Worm (Caenorhabditis elegans) whole organism, L2 larva: Measurements from ENCODE around the gene C09F12.2.

ENCODE experiments used
- C34F6.9 ChIP-seq: fragments of 150-350 bp; optimal IDR thresholded peaks from 2 replicates; lab custom pipeline; 2014; ENCODE audit warnings: missing biosample characterization, missing genetic modification characterization
- F13H6.1 ChIP-seq: sonication (generic microtip); optimal IDR thresholded peaks from 2 replicates; lab custom pipeline; 2016; ENCODE audit warnings: missing genetic modification characterization, missing compliant biosample characterization
- R02D3.7 ChIP-seq: fragments of 150-350 bp; optimal IDR thresholded peaks from 2 replicates; lab custom pipeline; 2014; ENCODE audit warnings: missing biosample characterization, missing genetic modification characterization
- Y55F3AM.14 ChIP-seq: fragments of 200-800 bp; sonication (Bioruptor generic); optimal IDR thresholded peaks from 2 replicates; lab custom pipeline; 2018; ENCODE audit warnings: mild to moderate bottlenecking, missing genetic modification characterization, missing compliant biosample characterization
- ZK546.5 ChIP-seq: sonication (generic microtip); optimal IDR thresholded peaks from 2 replicates; lab custom pipeline; 2017; ENCODE audit warnings: missing biosample characterization, missing genetic modification characterization
- alr-1 ChIP-seq: fragments of 150-350 bp; optimal IDR thresholded peaks from 2 replicates; lab custom pipeline; 2014; ENCODE audit warnings: missing biosample characterization, missing genetic modification characterization
- aly-2 ChIP-seq: fragments of 150-350 bp; optimal IDR thresholded peaks from 2 replicates; lab custom pipeline; 2014; ENCODE audit warnings: missing biosample characterization, missing genetic modification characterization
- ama-1 ChIP-seq: fragments of 150-350 bp; optimal IDR thresholded peaks from 2 replicates; lab custom pipeline; 2018; ENCODE audit warnings: inconsistent platforms
- blmp-1 ChIP-seq: sonication (generic microtip); optimal IDR thresholded peaks from 2 replicates; lab custom pipeline; 2017; ENCODE audit warnings: missing genetic modification characterization, mild to moderate bottlenecking, missing compliant biosample characterization, antibody characterized with exemption, moderate library complexity; ENCODE audit not compliant: insufficient read depth
- ceh-82 ChIP-seq: fragments of 150-350 bp; optimal IDR thresholded peaks from 2 replicates; lab custom pipeline; 2014; ENCODE audit warnings: missing biosample characterization, missing genetic modification characterization
- dmd-4 ChIP-seq: sonication (generic microtip); optimal IDR thresholded peaks from 2 replicates; lab custom pipeline; 2017; ENCODE audit warnings: missing biosample characterization, missing genetic modification characterization
- egl-27 ChIP-seq: sonication (generic microtip); optimal IDR thresholded peaks from 3 replicates; lab custom pipeline; 2017; ENCODE audit warnings: missing biosample characterization, missing genetic modification reagents, missing genetic modification characterization
- fos-1 ChIP-seq: fragments of 150-350 bp; optimal IDR thresholded peaks from 2 replicates; lab custom pipeline; 2014; ENCODE audit warnings: missing biosample characterization, missing genetic modification characterization
- gmeb-1 ChIP-seq: fragments of 150-350 bp; optimal IDR thresholded peaks from 2 replicates; lab custom pipeline; 2014; ENCODE audit warnings: missing biosample characterization, missing genetic modification characterization
- lin-11 ChIP-seq: fragments of 150-350 bp; sonication (generic microtip); optimal IDR thresholded peaks from 2 replicates; lab custom pipeline; 2014; ENCODE audit warnings: missing biosample characterization, missing genetic modification characterization, inconsistent platforms, mixed read lengths
- lin-13 ChIP-seq: fragments of 150-350 bp; optimal IDR thresholded peaks from 2 replicates; lab custom pipeline; 2014; ENCODE audit warnings: missing biosample characterization, missing genetic modification reagents, missing genetic modification characterization
- lsy-2 ChIP-seq, 2 experiments: fragments of 150-350 bp in 1 of 2; sonication (generic microtip) in 1 of 2; optimal IDR thresholded peaks; 2 replicates each; lab custom pipeline; 2014 to 2017; ENCODE audit warnings: missing biosample characterization in 2 of 2, missing genetic modification characterization in 2 of 2
- mab-5 ChIP-seq: fragments of 150-350 bp; optimal IDR thresholded peaks from 2 replicates; lab custom pipeline; 2014; ENCODE audit warnings: missing biosample characterization, missing genetic modification characterization
- mdl-1 ChIP-seq, 2 experiments: fragments of 150-350 bp in 1 of 2; sonication (generic microtip) in 1 of 2; optimal IDR thresholded peaks; 2 replicates each; lab custom pipeline; 2017; ENCODE audit warnings: missing biosample characterization in 2 of 2, missing genetic modification characterization in 2 of 2
- nhr-10 ChIP-seq: sonication (generic microtip); optimal IDR thresholded peaks from 2 replicates; lab custom pipeline; 2017; ENCODE audit warnings: missing biosample characterization, missing genetic modification characterization
- nhr-129 ChIP-seq: fragments of 150-350 bp; optimal IDR thresholded peaks from 2 replicates; lab custom pipeline; 2014; ENCODE audit warnings: missing biosample characterization, missing genetic modification characterization
- nhr-21 ChIP-seq: fragments of 150-350 bp; optimal IDR thresholded peaks from 2 replicates; lab custom pipeline; 2014; ENCODE audit warnings: missing biosample characterization, missing genetic modification characterization
- nhr-237 ChIP-seq: fragments of 150-350 bp; optimal IDR thresholded peaks from 2 replicates; lab custom pipeline; 2014; ENCODE audit warnings: missing biosample characterization, missing genetic modification characterization
- nhr-25 ChIP-seq: fragments of 150-350 bp; sonication (generic microtip); optimal IDR thresholded peaks from 3 replicates; lab custom pipeline; 2014; ENCODE audit warnings: missing biosample characterization, missing genetic modification characterization
- nhr-77 ChIP-seq: fragments of 150-350 bp; optimal IDR thresholded peaks from 2 replicates; lab custom pipeline; 2014; ENCODE audit warnings: missing biosample characterization, missing genetic modification characterization
- sem-4 ChIP-seq: fragments of 150-350 bp; optimal IDR thresholded peaks from 2 replicates; lab custom pipeline; 2014; ENCODE audit warnings: missing biosample characterization, missing genetic modification reagents, missing genetic modification characterization
- sma-3 ChIP-seq: sonication (generic microtip); optimal IDR thresholded peaks from 2 replicates; lab custom pipeline; 2016; ENCODE audit warnings: missing genetic modification reagents, missing genetic modification characterization, missing compliant biosample characterization
- sma-9 ChIP-seq, 2 experiments: fragments of 150-350 bp in 1 of 2; sonication (generic microtip) in 1 of 2; optimal IDR thresholded peaks; 2 replicates each; lab custom pipeline; 2014 to 2016; ENCODE audit warnings: missing genetic modification characterization in 2 of 2, mild to moderate bottlenecking in 1 of 2, missing biosample characterization in 1 of 2, missing compliant biosample characterization in 1 of 2, missing genetic modification reagents in 1 of 2, moderate library complexity in 1 of 2
- snpc-4 ChIP-seq: fragments of 150-350 bp; optimal IDR thresholded peaks from 2 replicates; lab custom pipeline; 2014; ENCODE audit warnings: missing biosample characterization, missing genetic modification characterization
- unc-55 ChIP-seq: fragments of 150-350 bp; sonication (generic microtip); optimal IDR thresholded peaks from 3 replicates; lab custom pipeline; 2014; ENCODE audit warnings: missing biosample characterization, missing genetic modification reagents, missing genetic modification characterization
- ztf-1 ChIP-seq: fragments of 200-800 bp; sonication (Bioruptor generic); conservative IDR thresholded peaks from 2 replicates; pipeline ENCODE4 v1.3.6; 2022; ENCODE audit warnings: missing genetic modification characterization, missing compliant biosample characterization
- ztf-11 ChIP-seq: sonication (generic microtip); optimal IDR thresholded peaks from 2 replicates; lab custom pipeline; 2017; ENCODE audit warnings: missing biosample characterization, missing genetic modification characterization
- ztf-4 ChIP-seq: fragments of 150-350 bp; optimal IDR thresholded peaks from 2 replicates; lab custom pipeline; 2014; ENCODE audit warnings: missing biosample characterization, missing genetic modification characterization

The C09F12.2 gene

ce11 chrX:11067256-11067655 is 13.5 kb downstream of the C09F12.2 start:
- no peak for TF ChIP-seq ama-1 (lab: Kevin White, UChicago)
- no peak for TF ChIP-seq blmp-1 (tag; lab: Kevin White, UChicago)
- TF ChIP-seq dmd-4 (tag; lab: Kevin White, UChicago): no peak
- TF ChIP-seq egl-27 (tag; lab: Kevin White, UChicago): peak; percentile 25
- TF ChIP-seq alr-1 (tag; lab: Kevin White, UChicago): no peak
- TF ChIP-seq ztf-1 (GFP tag; lab: Robert Waterston, UW): no peak
- TF ChIP-seq fos-1 (tag; lab: Kevin White, UChicago): peak; percentile 6
- TF ChIP-seq F13H6.1 (tag; lab: Kevin White, UChicago): no peak
- TF ChIP-seq C34F6.9 (tag; lab: Kevin White, UChicago): no peak
- no peak for TF ChIP-seq sma-9 (GFP tag; optimal IDR thresholded peaks at IDR 0.05; lab: Kevin White, UChicago)
- no peak for TF ChIP-seq sma-9 (tag; optimal IDR thresholded peaks at IDR 0.05; lab: Kevin White, UChicago)
- no peak for TF ChIP-seq ztf-4
- TF ChIP-seq aly-2: no peak
- no peak for TF ChIP-seq nhr-25 (tag; lab: Kevin White, UChicago)
- no peak for TF ChIP-seq R02D3.7
- TF ChIP-seq nhr-10 (tag; lab: Kevin White, UChicago): no peak

ce11 chrX:11068334-11068733 is 14.6 kb downstream of the C09F12.2 start, which contains the start of gene apt-9:
apt-9 (plus strand) TSS chrX:11068527.
- TF ChIP-seq gmeb-1 (no peak), nhr-237 (no peak), ZK546.5 (tag; lab: Kevin White, UChicago) (no peak), nhr-129 (peak; percentile 54), unc-55 (peak; percentile 81), mab-5 (tag; lab: Kevin White, UChicago) (peak; percentile 8), snpc-4 (peak; percentile 23), Y55F3AM.14 (GFP tag; lab: Kevin White, UChicago) (peak; percentile 31), mdl-1 (tag; optimal IDR thresholded peaks at IDR 0.05; lab: Kevin White, UChicago) (peak in 1 of 2 experiments; percentile 28), sma-9 (GFP tag; optimal IDR thresholded peaks at IDR 0.05; lab: Kevin White, UChicago) (peak; percentile 22), sma-9 (tag; optimal IDR thresholded peaks at IDR 0.05; lab: Kevin White, UChicago) (no peak), nhr-77 (tag; lab: Kevin White, UChicago) (no peak), lsy-2 (tag; optimal IDR thresholded peaks at IDR 0.05; lab: Kevin White, UChicago) (peak in 1 of 2 experiments; percentile 42), ama-1 (lab: Kevin White, UChicago) (no peak), C34F6.9 (tag; lab: Kevin White, UChicago) (peak; percentile 26), lin-11 (tag; lab: Kevin White, UChicago) (peak; percentile 16)

- no peak for TF ChIP-seq ama-1 (lab: Kevin White, UChicago)
- no peak for TF ChIP-seq sem-4 (tag; lab: Kevin White, UChicago)
- no peak for TF ChIP-seq egl-27 (tag; lab: Kevin White, UChicago)
- no peak for TF ChIP-seq ceh-82
- TF ChIP-seq Y55F3AM.14 (GFP tag; lab: Kevin White, UChicago): no peak
- no peak for TF ChIP-seq ztf-11
- no peak for TF ChIP-seq ztf-4
- no peak for TF ChIP-seq gmeb-1
- TF ChIP-seq mdl-1 (tag; optimal IDR thresholded peaks at IDR 0.05; lab: Kevin White, UChicago): no peak
- no peak for TF ChIP-seq blmp-1 (tag; lab: Kevin White, UChicago)
- TF ChIP-seq nhr-237: no peak
- no peak for TF ChIP-seq nhr-21 (tag; lab: Kevin White, UChicago)
- TF ChIP-seq lsy-2 (tag; optimal IDR thresholded peaks at IDR 0.05; lab: Kevin White, UChicago): no peak
- TF ChIP-seq lin-13: no peak
- no peak for TF ChIP-seq lin-11 (tag; lab: Kevin White, UChicago)
- no peak for TF ChIP-seq R02D3.7
- TF ChIP-seq C34F6.9 (tag; lab: Kevin White, UChicago): no peak
These were observed 19.0 kb downstream of the C09F12.2 start for ce11 chrX:11072701-11073100.

DNA sequence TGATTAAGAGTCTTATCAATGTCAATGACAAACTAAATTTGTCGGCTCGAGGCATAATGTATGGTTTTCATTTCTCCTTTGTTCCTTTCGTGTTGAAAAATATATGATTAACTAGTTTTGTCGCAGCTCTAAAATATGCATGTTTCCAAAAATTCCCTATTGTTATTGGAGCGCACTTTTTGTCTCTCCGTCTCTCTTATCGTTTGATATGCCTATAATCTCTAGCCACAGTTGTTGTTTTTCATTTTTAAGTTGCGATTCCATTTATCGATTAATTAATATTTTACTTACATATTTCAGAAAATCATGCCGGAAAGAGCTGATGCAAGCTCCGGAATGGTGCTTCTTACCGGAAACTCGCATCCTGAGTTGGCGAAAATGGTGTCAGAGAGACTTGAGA is 19.6 kb downstream of the C09F12.2 start, which contains the start of gene W04G3.5:
TSS of gene W04G3.5 (plus strand) at position 301 of the 400 bp plus-strand sequence.
- TF ChIP-seq lin-13: no peak

DNA sequence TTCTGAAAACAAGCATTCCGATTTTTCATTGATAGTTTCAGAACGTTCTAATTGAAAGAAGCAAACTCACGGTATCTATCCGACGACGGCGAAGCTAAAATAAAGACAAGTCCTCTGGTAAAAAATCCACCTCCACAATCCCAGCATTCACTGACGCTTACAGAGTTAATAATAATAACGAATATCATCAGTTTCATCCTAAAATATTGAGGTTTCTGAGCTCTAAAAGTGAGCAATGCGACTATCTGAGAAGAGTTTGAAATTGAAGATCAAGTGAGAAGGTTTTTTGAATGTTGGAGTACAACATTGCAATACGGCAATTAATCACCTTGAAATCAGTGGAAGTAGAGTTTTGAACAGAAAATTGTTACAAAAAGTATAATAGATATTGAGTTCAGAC is 22.8 kb downstream of the C09F12.2 start, which contains the start of gene W04G3.12:
TSS of gene W04G3.12 (minus strand) at position 311 of the 400 bp plus-strand sequence.
- TF ChIP-seq sma-3 (GFP tag; lab: Kevin White, UChicago): no peak
